Fruit fly (Drosophila melanogaster) whole organism, embryonic: ENCODE results near the gene slmo.

Experiments
- Bdp1 ChIP-seq: fragments of 200-800 bp; sonication (Bioruptor generic); optimal IDR thresholded peaks from 3 replicates; lab custom pipeline; 2016; ENCODE audit warnings: missing biosample characterization, missing genetic modification characterization
- C15 ChIP-seq: fragments of 200-800 bp; sonication (Bioruptor generic); IDR thresholded peaks from 3 replicates; pipeline ENCODE4 v1.3.6; 2022; ENCODE audit warnings: missing biosample characterization, missing genetic modification characterization
- CG10366 ChIP-seq: fragments of 200-800 bp; sonication (Bioruptor generic); IDR thresholded peaks from 2 replicates; pipeline ENCODE4 v1.3.6; 2022; ENCODE audit warnings: missing biosample characterization, missing genetic modification characterization
- CG10565 ChIP-seq: fragments of 200-800 bp; sonication (Bioruptor generic); optimal IDR thresholded peaks from 3 replicates; lab custom pipeline; 2016; ENCODE audit warnings: missing biosample characterization, mild to moderate bottlenecking, missing genetic modification characterization
- CG10979 ChIP-seq: fragments of 200-800 bp; sonication (Bioruptor generic); optimal IDR thresholded peaks from 2 replicates; lab custom pipeline; 2018; ENCODE audit warnings: missing biosample characterization, mild to moderate bottlenecking, missing genetic modification characterization, moderate library complexity
- CG11696 ChIP-seq: fragments of 200-800 bp; sonication (Bioruptor generic); IDR thresholded peaks from 2 replicates; pipeline ENCODE4 v1.3.6; 2022; ENCODE audit warnings: missing biosample characterization, missing genetic modification characterization
- CG12219 ChIP-seq: fragments of 200-800 bp; sonication (Bioruptor generic); optimal IDR thresholded peaks from 3 replicates; lab custom pipeline; 2018; ENCODE audit warnings: missing biosample characterization, mild to moderate bottlenecking, missing genetic modification characterization
- CG12299 ChIP-seq: fragments of 200-800 bp; sonication (Bioruptor generic); optimal IDR thresholded peaks from 2 replicates; lab custom pipeline; 2018; ENCODE audit warnings: missing biosample characterization, mild to moderate bottlenecking, missing genetic modification characterization
- CG12659 ChIP-seq: fragments of 200-800 bp; sonication (Bioruptor generic); optimal IDR thresholded peaks from 3 replicates; lab custom pipeline; 2017; ENCODE audit warnings: mild to moderate bottlenecking, missing biosample characterization, missing genetic modification reagents, missing genetic modification characterization
- CG12769 ChIP-seq: fragments of 200-800 bp; sonication (Bioruptor generic); optimal IDR thresholded peaks from 2 replicates; lab custom pipeline; 2019; ENCODE audit warnings: missing biosample characterization, mild to moderate bottlenecking, missing genetic modification characterization, moderate library complexity
- CG13624 ChIP-seq: fragments of 200-800 bp; sonication (Bioruptor generic); optimal IDR thresholded peaks from 2 replicates; lab custom pipeline; 2016; ENCODE audit warnings: missing biosample characterization, missing genetic modification characterization
- CG14441 ChIP-seq: fragments of 200-800 bp; sonication (Bioruptor generic); IDR thresholded peaks from 2 replicates; pipeline ENCODE4 v1.3.6; 2022; ENCODE audit warnings: missing biosample characterization, missing genetic modification characterization
- CG15696 ChIP-seq: fragments of 200-800 bp; sonication (Bioruptor generic); optimal IDR thresholded peaks from 2 replicates; lab custom pipeline; 2019; ENCODE audit warnings: missing biosample characterization, mild to moderate bottlenecking, missing genetic modification characterization, moderate library complexity
- CG17912 ChIP-seq: fragments of 200-800 bp; sonication (Bioruptor generic); optimal IDR thresholded peaks from 2 replicates; lab custom pipeline; 2018; ENCODE audit warnings: missing biosample characterization, mild to moderate bottlenecking, missing genetic modification characterization
- CG3407 ChIP-seq: fragments of 200-800 bp; sonication (Bioruptor generic); optimal IDR thresholded peaks from 2 replicates; lab custom pipeline; 2018; ENCODE audit warnings: missing biosample characterization, mild to moderate bottlenecking, missing genetic modification characterization
- CG3838 ChIP-seq: fragments of 200-800 bp; sonication (Bioruptor generic); optimal IDR thresholded peaks from 3 replicates; lab custom pipeline; 2016; ENCODE audit warnings: missing biosample characterization, missing genetic modification characterization
- CG4617 ChIP-seq: fragments of 200-800 bp; sonication (Bioruptor generic); optimal IDR thresholded peaks from 3 replicates; lab custom pipeline; 2016; ENCODE audit warnings: missing biosample characterization, missing genetic modification characterization, borderline replicate concordance
- CG4730 ChIP-seq: fragments of 200-800 bp; sonication (Bioruptor generic); IDR thresholded peaks from 2 replicates; pipeline ENCODE4 v1.3.6; 2022; ENCODE audit warnings: missing biosample characterization, missing genetic modification characterization
- CG8281 ChIP-seq: fragments of 200-800 bp; sonication (Bioruptor generic); optimal IDR thresholded peaks from 2 replicates; lab custom pipeline; 2018; ENCODE audit warnings: missing biosample characterization, mild to moderate bottlenecking, missing genetic modification characterization, moderate library complexity
- CG9932 ChIP-seq: fragments of 200-800 bp; sonication (Bioruptor generic); IDR thresholded peaks from 2 replicates; pipeline ENCODE4 v1.3.6; 2022; ENCODE audit warnings: missing biosample characterization, missing genetic modification characterization
- Chrac-16 ChIP-seq: fragments of 200-800 bp; sonication (Bioruptor generic); optimal IDR thresholded peaks from 3 replicates; lab custom pipeline; 2016; ENCODE audit warnings: missing biosample characterization, missing genetic modification characterization
- CrebB ChIP-seq: fragments of 200-800 bp; sonication (Bioruptor generic); optimal IDR thresholded peaks from 3 replicates; lab custom pipeline; 2018; ENCODE audit warnings: missing biosample characterization, mild to moderate bottlenecking, missing genetic modification characterization
- D19B ChIP-seq: fragments of 200-800 bp; sonication (Bioruptor generic); optimal IDR thresholded peaks from 2 replicates; lab custom pipeline; 2017; ENCODE audit warnings: missing biosample characterization, mild to moderate bottlenecking, missing genetic modification characterization
- Doc3 ChIP-seq: fragments of 200-800 bp; sonication (Bioruptor generic); IDR thresholded peaks from 3 replicates; pipeline ENCODE4 v1.3.6; 2022; ENCODE audit warnings: missing biosample characterization, missing genetic modification characterization; ENCODE audit not compliant: partially characterized antibody
- Drgx ChIP-seq: fragments of 200-800 bp; sonication (Bioruptor generic); IDR thresholded peaks from 2 replicates; pipeline ENCODE4 v1.3.6; 2022; ENCODE audit warnings: missing biosample characterization, missing genetic modification characterization
- H15 ChIP-seq: fragments of 200-800 bp; sonication (Bioruptor generic); IDR thresholded peaks from 3 replicates; pipeline ENCODE4 v1.3.6; 2022; ENCODE audit warnings: missing biosample characterization, missing genetic modification characterization
- HmgD ChIP-seq: fragments of 200-800 bp; sonication (Bioruptor generic); optimal IDR thresholded peaks from 3 replicates; lab custom pipeline; 2016; ENCODE audit warnings: missing biosample characterization, missing genetic modification characterization
- Hr39 ChIP-seq: fragments of >200 bp; optimal IDR thresholded peaks from 2 replicates; lab custom pipeline; 2017
- Lhr ChIP-seq: fragments of 200-800 bp; sonication (Bioruptor generic); optimal IDR thresholded peaks from 3 replicates; lab custom pipeline; 2017; ENCODE audit warnings: mild to moderate bottlenecking, missing biosample characterization, missing genetic modification reagents, missing genetic modification characterization
- Mad ChIP-seq: fragments of 200-800 bp; sonication (Bioruptor generic); optimal IDR thresholded peaks from 2 replicates; lab custom pipeline; 2016; ENCODE audit warnings: missing biosample characterization, missing genetic modification characterization
- Nf-YC ChIP-seq: fragments of 200-800 bp; optimal IDR thresholded peaks from 3 replicates; lab custom pipeline; 2019; ENCODE audit warnings: missing biosample characterization, mild to moderate bottlenecking, missing genetic modification characterization, moderate library complexity
- Ptx1 ChIP-seq: fragments of 200-800 bp; sonication (Bioruptor generic); IDR thresholded peaks from 2 replicates; pipeline ENCODE4 v1.3.6; 2022; ENCODE audit warnings: missing biosample characterization, missing genetic modification characterization
- Side ChIP-seq: fragments of 200-800 bp; sonication (Bioruptor generic); optimal IDR thresholded peaks from 2 replicates; lab custom pipeline; 2016; ENCODE audit warnings: missing biosample characterization, missing genetic modification characterization
- Sox100B ChIP-seq: fragments of 200-800 bp; sonication (Bioruptor generic); optimal IDR thresholded peaks from 3 replicates; lab custom pipeline; 2018; ENCODE audit warnings: missing biosample characterization, mild to moderate bottlenecking, missing genetic modification characterization
- cas ChIP-seq: fragments of 200-800 bp; sonication (Bioruptor generic); IDR thresholded peaks from 2 replicates; pipeline ENCODE4 v1.3.6; 2022; ENCODE audit warnings: missing biosample characterization, missing genetic modification characterization
- grn ChIP-seq: fragments of 200-800 bp; sonication (Bioruptor generic); optimal IDR thresholded peaks from 3 replicates; lab custom pipeline; 2017; ENCODE audit warnings: missing biosample characterization, missing genetic modification characterization
- gt ChIP-seq: fragments of 200-800 bp; sonication (Bioruptor generic); IDR thresholded peaks from 2 replicates; pipeline ENCODE4 v1.3.6; 2022; ENCODE audit warnings: missing biosample characterization, missing genetic modification characterization
- hb ChIP-seq: fragments of 200-800 bp; sonication (Bioruptor generic); IDR thresholded peaks from 3 replicates; pipeline ENCODE4 v1.3.6; 2022; ENCODE audit warnings: missing biosample characterization, missing genetic modification characterization; ENCODE audit not compliant: partially characterized antibody
- jumu ChIP-seq: fragments of 200-800 bp; sonication (Bioruptor generic); optimal IDR thresholded peaks from 3 replicates; lab custom pipeline; 2016; ENCODE audit warnings: missing biosample characterization, missing genetic modification characterization
- lmd ChIP-seq: fragments of 200-800 bp; sonication (Bioruptor generic); IDR thresholded peaks from 2 replicates; pipeline ENCODE4 v1.3.6; 2022; ENCODE audit warnings: missing biosample characterization, missing genetic modification characterization
- mld ChIP-seq: fragments of 200-800 bp; sonication (Bioruptor generic); IDR thresholded peaks from 3 replicates; pipeline ENCODE4 v1.3.6; 2022; ENCODE audit warnings: missing biosample characterization, missing genetic modification characterization; ENCODE audit not compliant: partially characterized antibody
- nerfin-1 ChIP-seq: fragments of 200-800 bp; sonication (Bioruptor generic); optimal IDR thresholded peaks from 3 replicates; lab custom pipeline; 2019; ENCODE audit warnings: missing biosample characterization, mild to moderate bottlenecking, missing genetic modification characterization, moderate library complexity
- p53 ChIP-seq: fragments of 200-800 bp; sonication (Bioruptor generic); optimal IDR thresholded peaks from 2 replicates; lab custom pipeline; 2016; ENCODE audit warnings: missing biosample characterization, missing genetic modification characterization
- pfk ChIP-seq: fragments of 200-800 bp; sonication (Bioruptor generic); optimal IDR thresholded peaks from 2 replicates; lab custom pipeline; 2018; ENCODE audit warnings: missing biosample characterization, mild to moderate bottlenecking, missing genetic modification characterization, moderate library complexity
- sens ChIP-seq: fragments of 200-800 bp; sonication (Bioruptor generic); peaks from one replicate; lab custom pipeline; 2016; ENCODE audit warnings: missing biosample characterization, missing genetic modification characterization
- sr ChIP-seq: fragments of 200-800 bp; sonication (Bioruptor generic); IDR thresholded peaks from 3 replicates; pipeline ENCODE4 v1.3.6; 2022; ENCODE audit warnings: missing biosample characterization, missing genetic modification characterization
- tgo ChIP-seq: fragments of 200-800 bp; sonication (Bioruptor generic); IDR thresholded peaks from 3 replicates; pipeline ENCODE4 v1.3.6; 2022; ENCODE audit warnings: missing biosample characterization, missing genetic modification characterization
- tup ChIP-seq: fragments of 200-800 bp; sonication (Bioruptor generic); optimal IDR thresholded peaks from 2 replicates; lab custom pipeline; 2016; ENCODE audit warnings: missing biosample characterization, mild to moderate bottlenecking, missing genetic modification characterization, moderate library complexity
- zen ChIP-seq: fragments of 200-800 bp; sonication (Bioruptor generic); optimal IDR thresholded peaks from 3 replicates; lab custom pipeline; 2018; ENCODE audit warnings: missing biosample characterization, mild to moderate bottlenecking, missing genetic modification characterization, moderate library complexity

The slmo gene

DNA sequence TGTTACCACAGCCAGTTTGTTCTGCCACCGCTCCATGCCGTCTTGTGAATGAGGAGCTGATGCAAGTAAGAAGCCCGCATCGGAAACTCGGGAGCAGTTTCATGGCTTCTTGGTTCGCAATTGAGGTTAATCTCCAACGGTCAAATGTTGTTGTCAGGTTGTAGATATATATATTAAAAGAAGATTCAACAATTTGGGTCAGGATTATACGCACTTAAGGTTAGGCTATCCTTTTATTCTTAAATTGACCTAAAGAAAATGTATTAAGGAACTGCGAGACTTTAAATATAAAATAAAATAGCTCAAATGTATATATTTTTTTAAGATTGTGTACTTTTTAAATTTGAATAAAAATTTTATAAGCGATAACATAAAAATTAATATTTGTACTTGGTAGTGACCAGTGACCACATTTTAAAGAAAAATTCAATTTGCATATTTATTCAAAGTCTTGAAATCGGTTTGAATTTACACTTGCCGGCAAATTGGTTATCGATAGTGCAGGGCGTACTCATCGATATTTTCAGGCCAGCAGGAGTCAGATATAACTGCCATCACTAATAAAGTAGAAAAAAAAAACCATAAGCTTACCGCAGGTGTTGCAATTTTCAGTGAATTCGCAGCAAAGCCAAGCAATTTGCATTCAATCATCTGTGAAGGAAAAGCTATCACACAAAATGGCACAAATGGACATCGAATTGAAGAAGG, 20.2 kb upstream of the slmo start, which contains the start of the genes CG9150 and Pfdn1 (continued):
- no peak for TF ChIP-seq Mad (GFP tag; lab: Kevin White, UChicago)
- peak; percentile 6 for TF ChIP-seq CG12659
- TF ChIP-seq hb (GFP tag; lab: Robert Waterston, UW), result peak; percentile 60; the same call in 2 of the 3 replicates
- no peak for TF ChIP-seq CG3407 (GFP tag; lab: Kevin White, UChicago)
- no peak for TF ChIP-seq lmd (GFP tag; lab: Robert Waterston, UW)
- peak; percentile 61 for TF ChIP-seq CG4617
- peak; percentile 52 for TF ChIP-seq CG9932 (GFP tag; lab: Robert Waterston, UW)

DNA sequence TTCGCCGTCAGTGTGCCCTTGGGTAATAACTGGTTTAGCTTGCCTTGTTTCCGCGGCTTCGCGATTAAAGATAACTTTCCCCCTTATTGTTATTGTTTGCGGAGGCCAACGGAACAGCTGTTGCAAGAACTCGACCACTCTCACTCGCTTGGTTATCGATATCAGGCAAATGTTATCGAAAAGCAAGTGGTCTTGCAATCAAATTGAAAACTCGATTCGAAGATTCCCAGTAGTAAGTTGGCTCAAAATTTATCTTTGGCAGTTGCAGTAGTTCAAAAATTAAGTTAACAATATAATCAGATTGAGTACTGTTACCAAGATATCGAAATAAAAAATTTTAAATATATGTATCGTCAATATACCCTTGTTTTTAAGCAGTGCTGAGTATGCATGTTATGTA, 17.3 kb upstream of the slmo start, which contains the start of the genes Fbw5 and CG9147:
Fbw5 (minus strand) TSS at position 131 of the 400 bp plus-strand sequence.
CG9147 (plus strand) TSS at position 175 of the 400 bp plus-strand sequence.
- peak; percentile 99 for TF ChIP-seq H15 (GFP tag; lab: Robert Waterston, UW)
- TF ChIP-seq tgo (GFP tag; lab: Robert Waterston, UW), result peak; percentile 100
- peak; percentile 100 for TF ChIP-seq Side (GFP tag; lab: Kevin White, UChicago)
- peak; percentile 99 for TF ChIP-seq CG10565 (GFP tag; lab: Kevin White, UChicago)
- TF ChIP-seq nerfin-1 (tag; lab: Kevin White, UChicago), result peak; percentile 97
- peak; percentile 99 for TF ChIP-seq CG3838 (GFP tag; lab: Kevin White, UChicago)
- TF ChIP-seq CrebB, result peak; percentile 100
- TF ChIP-seq CG15696 (tag; lab: Kevin White, UChicago), result peak; percentile 97
- TF ChIP-seq CG11696, result peak; percentile 96
- TF ChIP-seq sr, result peak; percentile 98
- peak; percentile 54 for TF ChIP-seq pfk (GFP tag; lab: Kevin White, UChicago)
- peak; percentile 96 for TF ChIP-seq Bdp1 (GFP tag; lab: Kevin White, UChicago)
- peak; percentile 100 for TF ChIP-seq Chrac-16
- TF ChIP-seq CG12219 (GFP tag; lab: Kevin White, UChicago), result peak; percentile 100
- peak; percentile 94 for TF ChIP-seq CG8281
- TF ChIP-seq tup (GFP tag; lab: Kevin White, UChicago), result peak; percentile 99
- peak; percentile 99 for TF ChIP-seq CG4730 (GFP tag; lab: Robert Waterston, UW)
- TF ChIP-seq HmgD (GFP tag; lab: Kevin White, UChicago), result peak; percentile 99
- peak; percentile 99 for TF ChIP-seq jumu (GFP tag; lab: Kevin White, UChicago)
- peak; percentile 97 for TF ChIP-seq grn
- TF ChIP-seq Doc3 (GFP tag; lab: Robert Waterston, UW), result no peak; the same call in 2 of the 3 replicates
- peak; percentile 100 for TF ChIP-seq CG10366
- peak; percentile 99 for TF ChIP-seq Drgx (GFP tag; lab: Robert Waterston, UW)
- no peak for TF ChIP-seq Hr39 (lab: Kevin White, UChicago)
- peak; percentile 98 for TF ChIP-seq C15 (GFP tag; lab: Robert Waterston, UW)
- peak; percentile 100 for TF ChIP-seq CG13624
- peak; percentile 98 for TF ChIP-seq Lhr (GFP tag; lab: Kevin White, UChicago)
- peak; percentile 96 for TF ChIP-seq CG17912
- peak; percentile 99 for TF ChIP-seq zen (tag; lab: Kevin White, UChicago)
- TF ChIP-seq CG12769 (tag; lab: Kevin White, UChicago), result peak; percentile 100
- peak; percentile 99 for TF ChIP-seq cas
- TF ChIP-seq Sox100B (GFP tag; lab: Kevin White, UChicago), result peak; percentile 99
- peak; percentile 100 for TF ChIP-seq D19B (GFP tag; lab: Kevin White, UChicago)
- peak; percentile 99 for TF ChIP-seq CG10979 (tag; lab: Kevin White, UChicago)
- peak; percentile 99 for TF ChIP-seq CG14441 (GFP tag; lab: Robert Waterston, UW)
- TF ChIP-seq p53 (GFP tag; lab: Kevin White, UChicago), result peak; percentile 97
- peak; percentile 98 for TF ChIP-seq gt (GFP tag; lab: Robert Waterston, UW)
- peak; percentile 99 for TF ChIP-seq CG12299 (tag; lab: Kevin White, UChicago)
- 0 out of 3 replicates have a peak, but pooled peaks have one; percentile 33 for TF ChIP-seq mld (GFP tag; lab: Robert Waterston, UW)
- TF ChIP-seq Ptx1 (GFP tag; lab: Robert Waterston, UW), result peak; percentile 100
- peak; percentile 88 for TF ChIP-seq Nf-YC (tag; lab: Kevin White, UChicago)
- TF ChIP-seq sens (GFP tag; lab: Kevin White, UChicago), result peak; percentile 100
